Worm (Caenorhabditis elegans) whole organism, midembryonic: ENCODE data around the gene F56D6.6.

Source experiments
- cog-1 ChIP-seq: sonication (generic microtip); optimal IDR thresholded peaks from 2 replicates; lab custom pipeline; 2016; ENCODE audit warnings: missing genetic modification characterization, missing compliant biosample characterization
- flt-1 ChIP-seq: fragments of 200-800 bp; sonication (Bioruptor generic); IDR thresholded peaks from 2 replicates; pipeline ENCODE4 v1.3.6; 2022; ENCODE audit warnings: missing genetic modification characterization, missing compliant biosample characterization

- TF ChIP-seq cog-1 (tag; lab: Kevin White, UChicago) (no peak), flt-1 (GFP tag; lab: Robert Waterston, UW) (no peak)
Measured at ce11 chrIV:3873706-3874105, 29.3 kb upstream of the F56D6.6 start, which contains the start of gene F37C4.5.
